Fruit fly (Drosophila melanogaster): ENCODE measurements around the gene Elp1.

The Elp1 gene

dm6 chr3R:11623025-11623424 lies 27.7 kb upstream of the Elp1 start, which contains the start of gene CG14711:
TSS of gene CG14711 (plus strand) at chr3R:11623339.
- peak; percentile 86 for TF ChIP-seq CG17801 (GFP tag; optimal IDR thresholded peaks at IDR 0.05; ENCODE audit: partially characterized antibody)

DNA sequence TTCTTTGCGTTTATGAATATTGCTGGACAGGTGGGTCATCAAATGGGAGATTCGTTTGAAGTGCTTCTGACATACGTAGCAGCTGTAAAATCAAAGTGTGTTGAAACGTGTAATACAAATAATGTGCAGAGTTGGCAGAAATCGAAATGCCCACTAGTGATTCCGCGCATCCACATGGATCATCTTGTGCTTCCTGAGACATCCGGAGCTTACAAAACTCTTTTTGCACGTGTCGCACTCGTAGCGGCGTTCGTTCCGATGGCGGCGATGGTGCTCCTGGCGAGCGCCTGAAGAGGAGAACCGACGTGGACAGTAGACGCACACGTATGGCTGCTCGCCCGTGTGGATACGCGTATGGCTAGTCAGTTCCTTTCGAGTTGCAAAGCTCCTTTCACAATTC lies 25.2 kb upstream of the Elp1 start, which contains the start of gene Zaf1:
Gene Zaf1, minus strand, starts transcription at position 101 of the 400 bp plus-strand sequence.
- TF ChIP-seq CG17801 (GFP tag; optimal IDR thresholded peaks at IDR 0.05; ENCODE audit: partially characterized antibody), result no peak

DNA sequence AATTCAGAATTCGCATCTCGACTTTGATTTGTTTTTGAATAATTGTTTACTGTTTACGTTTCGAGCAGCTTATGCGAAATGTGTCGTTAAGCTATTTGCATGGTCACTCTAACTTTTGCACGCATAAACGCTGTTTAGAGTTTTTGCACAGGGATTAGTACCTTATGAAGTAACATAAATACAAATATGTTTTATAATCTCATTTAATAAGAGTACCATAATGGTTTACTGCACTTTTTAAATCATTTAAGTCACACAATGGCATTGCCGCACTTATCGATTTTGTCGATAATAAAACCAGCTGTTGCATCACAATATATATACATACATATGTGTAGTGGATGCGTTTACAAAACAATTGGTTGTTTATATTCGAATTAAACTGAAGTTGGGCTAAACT lies 24.2 kb upstream of the Elp1 start, which contains the start of the genes CG6813 and CG18764:
Gene CG6813, minus strand, starts transcription at position 68 of the 400 bp plus-strand sequence.
Gene CG18764, plus strand, starts transcription at position 319 of the 400 bp plus-strand sequence.
- peak; percentile 18 for TF ChIP-seq CG17801 (GFP tag; optimal IDR thresholded peaks at IDR 0.05; ENCODE audit: partially characterized antibody)

- peak; percentile 7 for TF ChIP-seq CG17801 (GFP tag; optimal IDR thresholded peaks at IDR 0.05; ENCODE audit: partially characterized antibody)
Measured at dm6 chr3R:11628416-11629041, 22.2 kb upstream of the Elp1 start, which contains the start of gene CG14712. TSS of gene CG14712 (plus strand) at chr3R:11628759.

DNA sequence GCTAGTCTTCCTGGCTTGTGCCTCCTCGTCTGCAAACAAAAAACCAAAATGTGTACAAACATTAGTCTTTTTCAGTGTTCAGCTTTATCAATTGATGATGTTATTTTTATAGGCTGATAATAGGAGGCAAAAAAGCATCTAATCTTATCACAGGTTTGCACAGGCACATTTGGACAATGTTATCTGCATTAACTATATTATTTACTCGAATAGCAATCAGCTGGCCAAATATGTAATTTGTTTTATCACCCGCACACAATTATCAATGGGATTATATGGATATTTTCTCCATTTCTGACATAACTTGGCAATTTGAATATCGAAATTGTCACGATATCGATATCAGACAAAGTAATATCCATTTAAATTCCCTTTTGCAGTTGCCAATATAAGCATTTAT lies 13.2 kb upstream of the Elp1 start:
- no peak for TF ChIP-seq CG17801 (GFP tag; optimal IDR thresholded peaks at IDR 0.05; ENCODE audit: partially characterized antibody)

dm6 chr3R:11639946-11640588 lies 10.7 kb upstream of the Elp1 start:
- TF ChIP-seq CG17801 (GFP tag; optimal IDR thresholded peaks at IDR 0.05; ENCODE audit: partially characterized antibody), result peak; percentile 39

dm6 chr3R:11646826-11647225 lies 3.9 kb upstream of the Elp1 start:
- peak; percentile 83 for TF ChIP-seq CG17801 (GFP tag; optimal IDR thresholded peaks at IDR 0.05; ENCODE audit: partially characterized antibody)

dm6 chr3R:11648356-11649355 lies 2.1 kb upstream of the Elp1 start:
- no peak for TF ChIP-seq CG17801 (GFP tag; optimal IDR thresholded peaks at IDR 0.05; ENCODE audit: partially characterized antibody)

- TF ChIP-seq CG17801 (GFP tag; optimal IDR thresholded peaks at IDR 0.05; ENCODE audit: partially characterized antibody), result peak; percentile 74
Measured at dm6 chr3R:11649449-11649848, 1.3 kb upstream of the Elp1 start.

- peak; percentile 87 for TF ChIP-seq CG17801 (GFP tag; optimal IDR thresholded peaks at IDR 0.05; ENCODE audit: partially characterized antibody)
Measured at dm6 chr3R:11655873-11656374, 5.2 kb downstream of the Elp1 start, which contains the start of gene CG42327. TSS of gene CG42327 (plus strand) at chr3R:11656149.

DNA sequence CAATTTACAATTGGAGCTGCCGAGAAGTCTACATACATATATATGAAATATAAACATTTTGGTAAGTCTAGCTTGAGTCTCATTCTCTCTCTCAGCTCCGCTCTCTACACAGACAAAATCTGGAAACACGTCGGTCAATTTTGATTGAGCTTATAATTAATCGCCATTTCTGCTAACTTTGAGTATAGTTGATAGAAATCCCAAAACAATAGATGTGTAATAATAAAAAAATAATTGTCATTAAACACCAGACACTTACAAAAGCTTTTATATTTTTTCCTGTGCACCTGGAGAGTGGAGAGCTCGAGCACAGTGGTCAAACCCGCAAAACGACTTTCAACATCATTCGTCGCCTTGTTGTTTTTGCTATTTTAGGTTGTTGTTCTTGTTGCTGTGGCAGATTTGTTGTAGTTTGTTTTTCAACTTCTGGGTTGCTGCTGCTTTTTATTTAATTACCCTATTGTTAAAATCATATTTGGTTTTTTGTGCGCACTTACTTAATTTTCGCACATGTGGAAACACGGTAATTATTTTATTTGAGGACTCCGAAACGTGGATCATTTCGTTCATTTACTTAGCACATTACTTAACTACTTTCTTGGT lies 5.9 kb downstream of the Elp1 start:
- peak; percentile 97 for TF ChIP-seq CG17801 (GFP tag; optimal IDR thresholded peaks at IDR 0.05; ENCODE audit: partially characterized antibody)

- no peak for TF ChIP-seq CG17801 (GFP tag; optimal IDR thresholded peaks at IDR 0.05; ENCODE audit: partially characterized antibody)
Measured at dm6 chr3R:11657786-11658193, 7.0 kb downstream of the Elp1 start.

DNA sequence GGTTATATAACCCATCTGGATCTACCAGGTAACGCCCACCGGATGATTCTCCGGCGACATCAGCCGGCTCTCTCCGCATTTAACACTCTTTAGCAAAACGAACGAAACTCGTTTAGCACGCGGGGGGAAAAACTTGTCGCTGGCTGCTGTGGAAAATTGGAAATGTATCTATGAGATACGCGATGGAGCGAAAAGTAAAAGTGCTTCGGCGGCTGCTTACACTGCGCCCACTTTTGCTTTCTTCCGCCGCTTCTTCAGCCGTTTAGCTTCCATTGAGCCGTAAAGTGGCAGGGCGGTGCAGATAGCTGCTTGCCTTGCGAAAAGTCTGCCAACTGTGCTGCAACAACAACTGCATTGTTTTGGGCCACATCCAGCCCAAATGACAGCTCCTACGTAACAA lies 10.4 kb downstream of the Elp1 start:
- no peak for TF ChIP-seq CG17801 (GFP tag; optimal IDR thresholded peaks at IDR 0.05; ENCODE audit: partially characterized antibody)

- peak; percentile 83 for TF ChIP-seq CG17801 (GFP tag; optimal IDR thresholded peaks at IDR 0.05; ENCODE audit: partially characterized antibody)
Measured at dm6 chr3R:11661712-11662111, 10.9 kb downstream of the Elp1 start.
